Fruit fly (Drosophila melanogaster) whole organism, wandering third instar larva: ENCODE data around the gene Uch.

Experiments
- Abd-B ChIP-seq: fragments of >200 bp; optimal IDR thresholded peaks from 2 replicates; lab custom pipeline; 2017; ENCODE audit warnings: missing biosample characterization, missing genetic modification characterization
- CG32264 ChIP-seq: fragments of 200-800 bp; sonication (Bioruptor generic); optimal IDR thresholded peaks from 2 replicates; lab custom pipeline; 2016; ENCODE audit warnings: missing biosample characterization, missing genetic modification characterization
- CG9705 ChIP-seq: fragments of 200-800 bp; sonication (Bioruptor generic); optimal IDR thresholded peaks from 2 replicates; lab custom pipeline; 2018; ENCODE audit warnings: missing biosample characterization, mild to moderate bottlenecking, missing genetic modification characterization
- CrebA ChIP-seq: fragments of 200-800 bp; sonication (Bioruptor generic); optimal IDR thresholded peaks from 2 replicates; lab custom pipeline; 2016; ENCODE audit warnings: missing biosample characterization, mild to moderate bottlenecking, missing genetic modification characterization, borderline replicate concordance
- Dfd ChIP-seq: fragments of >200 bp; optimal IDR thresholded peaks from 2 replicates; lab custom pipeline; 2017; ENCODE audit warnings: missing biosample characterization, missing genetic modification characterization
- Dif ChIP-seq: fragments of 200-275, 200-300 bp; sonication (Bioruptor generic); optimal IDR thresholded peaks from 2 replicates; lab custom pipeline; 2018; ENCODE audit warnings: missing biosample characterization, missing genetic modification characterization; ENCODE audit not compliant: partially characterized antibody
- GATAd ChIP-seq: sonication (Bioruptor generic); optimal IDR thresholded peaks from 2 replicates; lab custom pipeline; 2016; ENCODE audit warnings: missing biosample characterization, missing genetic modification characterization
- HLH106 ChIP-seq: fragments of 200-800 bp; optimal IDR thresholded peaks from 3 replicates; lab custom pipeline; 2019; ENCODE audit warnings: missing biosample characterization, mild to moderate bottlenecking, missing genetic modification characterization, moderate library complexity
- Hnf4 ChIP-seq: fragments of 200-800 bp; sonication (Bioruptor generic); optimal IDR thresholded peaks from 2 replicates; lab custom pipeline; 2016; ENCODE audit warnings: missing biosample characterization, mild to moderate bottlenecking, missing genetic modification characterization
- Hr78 ChIP-seq: fragments of >200 bp; optimal IDR thresholded peaks from 2 replicates; lab custom pipeline; 2017; ENCODE audit warnings: missing biosample characterization, missing genetic modification characterization
- Hr83 ChIP-seq: fragments of 200-300 bp; sonication (Bioruptor generic); optimal IDR thresholded peaks from 2 replicates; lab custom pipeline; 2016; ENCODE audit warnings: missing biosample characterization, mild to moderate bottlenecking, missing genetic modification characterization, moderate library complexity; ENCODE audit not compliant: poor library complexity, severe bottlenecking
- Jra ChIP-seq: sonication (Bioruptor generic); optimal IDR thresholded peaks from 2 replicates; lab custom pipeline; 2016; ENCODE audit warnings: missing biosample characterization, missing genetic modification characterization
- Mio ChIP-seq: sonication (Bioruptor generic); optimal IDR thresholded peaks from 2 replicates; lab custom pipeline; 2016; ENCODE audit warnings: missing biosample characterization, missing genetic modification characterization
- Myc ChIP-seq: fragments of >200 bp; optimal IDR thresholded peaks from 2 replicates; lab custom pipeline; 2017
- N ChIP-seq: fragments of >200 bp; optimal IDR thresholded peaks from 2 replicates; lab custom pipeline; 2018; ENCODE audit warnings: missing biosample characterization, missing external identifiers, missing genetic modification characterization
- OdsH ChIP-seq: fragments of 200-800 bp; sonication (Bioruptor generic); optimal IDR thresholded peaks from 2 replicates; lab custom pipeline; 2016; ENCODE audit warnings: missing biosample characterization, mild to moderate bottlenecking, missing genetic modification characterization
- Rel ChIP-seq, 2 experiments: fragments of 200-800 bp; sonication (Bioruptor generic) in 1 of 2; optimal IDR thresholded peaks; 2 replicates in 1 of 2; 3 replicates in 1 of 2; lab custom pipeline; 2016 to 2019; ENCODE audit warnings: mild to moderate bottlenecking in 2 of 2, missing biosample characterization in 2 of 2, missing genetic modification characterization in 2 of 2, moderate library complexity in 1 of 2
- Sp1 ChIP-seq: fragments of 200-800 bp; sonication (Bioruptor generic); optimal IDR thresholded peaks from 3 replicates; lab custom pipeline; 2019; ENCODE audit warnings: missing biosample characterization, mild to moderate bottlenecking, missing genetic modification characterization, moderate library complexity
- Vsx2 ChIP-seq: fragments of 200-300, 225-300 bp; sonication (Bioruptor generic); optimal IDR thresholded peaks from 2 replicates; lab custom pipeline; 2018; ENCODE audit warnings: missing biosample characterization, missing genetic modification characterization; ENCODE audit not compliant: partially characterized antibody
- br ChIP-seq: fragments of 200-800 bp; sonication (Bioruptor generic); optimal IDR thresholded peaks from 2 replicates; lab custom pipeline; 2016; ENCODE audit warnings: missing biosample characterization, missing genetic modification characterization
- brk ChIP-seq: fragments of 200-800 bp; sonication (Bioruptor generic); optimal IDR thresholded peaks from 2 replicates; lab custom pipeline; 2016; ENCODE audit warnings: missing biosample characterization, mild to moderate bottlenecking, missing genetic modification characterization
- dl ChIP-seq, 2 experiments: fragments of 175-275, 200-275 bp in 1 of 2; fragments of 200-275 bp in 1 of 2; sonication (Bioruptor generic); optimal IDR thresholded peaks; lab custom pipeline; 2018; ENCODE audit warnings: mild to moderate bottlenecking in 2 of 2, missing biosample characterization in 2 of 2, missing genetic modification characterization in 2 of 2, moderate library complexity in 2 of 2; ENCODE audit not compliant: partially characterized antibody in 2 of 2, insufficient read depth in 1 of 2
- dmrt93B ChIP-seq: fragments of 200-800 bp; sonication (Bioruptor generic); optimal IDR thresholded peaks from 2 replicates; lab custom pipeline; 2018; ENCODE audit warnings: missing biosample characterization, mild to moderate bottlenecking, missing genetic modification characterization
- dsf ChIP-seq: sonication (Bioruptor generic); optimal IDR thresholded peaks from 2 replicates; lab custom pipeline; 2016; ENCODE audit warnings: missing biosample characterization, missing genetic modification characterization, borderline replicate concordance
- ey ChIP-seq: fragments of 200-800 bp; sonication (Bioruptor generic); optimal IDR thresholded peaks from 2 replicates; lab custom pipeline; 2016; ENCODE audit warnings: missing biosample characterization, missing genetic modification characterization
- foxo ChIP-seq, 2 experiments: fragments of 200-800 bp; sonication (Bioruptor generic); optimal IDR thresholded peaks; 2 replicates in 1 of 2; 3 replicates in 1 of 2; lab custom pipeline; 2016 to 2017; ENCODE audit warnings: missing biosample characterization in 2 of 2, missing genetic modification characterization in 2 of 2
- fru ChIP-seq: fragments of 200-800 bp; sonication (Bioruptor generic); optimal IDR thresholded peaks from 3 replicates; lab custom pipeline; 2016; ENCODE audit warnings: missing biosample characterization, mild to moderate bottlenecking, missing genetic modification characterization
- h ChIP-seq: fragments of 200-800 bp; sonication (Bioruptor generic); optimal IDR thresholded peaks from 3 replicates; lab custom pipeline; 2016; ENCODE audit warnings: missing biosample characterization, mild to moderate bottlenecking, missing genetic modification characterization
- jim ChIP-seq: fragments of 175-275, 200-325 bp; sonication (Bioruptor generic); optimal IDR thresholded peaks from 2 replicates; lab custom pipeline; 2016; ENCODE audit warnings: missing biosample characterization, mild to moderate bottlenecking, missing genetic modification characterization
- lola ChIP-seq: fragments of >200 bp; optimal IDR thresholded peaks from 2 replicates; lab custom pipeline; 2017; ENCODE audit warnings: missing biosample characterization, missing genetic modification characterization
- pan ChIP-seq: fragments of >200 bp; optimal IDR thresholded peaks from 2 replicates; lab custom pipeline; 2017
- psq ChIP-seq: fragments of 200-800 bp; sonication (Bioruptor generic); optimal IDR thresholded peaks from 3 replicates; lab custom pipeline; 2017; ENCODE audit warnings: missing biosample characterization, mild to moderate bottlenecking, missing genetic modification characterization, moderate library complexity
- rgr ChIP-seq: fragments of 200-800 bp; sonication (Bioruptor generic); optimal IDR thresholded peaks from 3 replicates; lab custom pipeline; 2016; ENCODE audit warnings: missing biosample characterization, mild to moderate bottlenecking, missing genetic modification characterization
- sage ChIP-seq: fragments of 200-800 bp; sonication (Bioruptor generic); optimal IDR thresholded peaks from 2 replicates; lab custom pipeline; 2016; ENCODE audit warnings: missing biosample characterization, mild to moderate bottlenecking, missing genetic modification characterization
- sv ChIP-seq: fragments of 200-800 bp; sonication (Bioruptor generic); optimal IDR thresholded peaks from 3 replicates; lab custom pipeline; 2016; ENCODE audit warnings: missing biosample characterization, missing genetic modification characterization
- tai ChIP-seq: sonication (Bioruptor generic); optimal IDR thresholded peaks from 2 replicates; lab custom pipeline; 2016; ENCODE audit warnings: missing biosample characterization, missing genetic modification characterization
- usp ChIP-seq: fragments of >200 bp; optimal IDR thresholded peaks from 2 replicates; lab custom pipeline; 2017; ENCODE audit warnings: missing biosample characterization, missing genetic modification characterization
- woc ChIP-seq: sonication (Bioruptor generic); optimal IDR thresholded peaks from 2 replicates; lab custom pipeline; 2016; ENCODE audit warnings: missing biosample characterization, mild to moderate bottlenecking, missing genetic modification characterization

Gene Uch

DNA sequence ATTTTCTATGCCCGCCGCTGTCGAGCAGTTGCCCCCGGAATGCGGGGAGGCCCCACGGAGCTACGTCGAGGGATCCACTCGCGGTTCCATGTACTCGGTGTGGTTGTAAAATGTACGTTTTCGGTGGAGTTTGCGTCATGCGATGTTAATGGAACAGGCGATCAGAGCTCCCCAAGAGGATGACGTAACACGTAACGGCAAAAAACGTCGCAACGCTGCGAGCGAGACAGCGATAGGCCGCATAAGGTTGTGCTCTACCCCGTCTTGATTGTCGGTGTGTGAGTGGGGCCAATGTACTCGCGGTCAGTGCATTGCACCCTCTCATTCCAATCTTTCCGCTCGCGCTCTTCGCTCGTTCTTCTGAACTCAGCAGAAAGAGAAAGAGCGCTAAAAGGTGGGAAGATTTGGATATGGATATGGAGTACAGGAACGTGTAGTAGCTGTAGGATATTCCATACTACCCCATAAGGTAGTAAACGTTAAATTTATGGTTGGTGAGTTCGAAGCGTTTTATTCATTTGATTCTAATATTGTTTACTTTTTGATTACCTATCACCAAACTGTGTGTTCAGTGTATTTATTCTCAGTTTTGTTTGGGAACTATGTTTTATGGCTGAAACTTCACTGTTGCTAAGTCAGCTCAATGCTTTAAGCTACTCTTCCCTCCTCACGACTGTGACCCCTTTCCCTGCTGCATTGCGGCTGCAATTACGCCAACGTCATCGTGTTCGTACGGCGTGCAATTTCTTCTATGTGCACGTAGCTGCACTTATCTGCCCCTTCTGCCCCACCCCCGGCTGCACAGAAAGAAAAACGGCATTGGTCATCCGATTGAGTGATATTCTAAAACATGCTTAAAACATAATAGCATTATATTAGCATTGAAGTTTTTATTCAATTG is 13.6 kb downstream of the Uch start:
- TF ChIP-seq ey (GFP tag; lab: Kevin White, UChicago) = no peak
- peak; percentile 97 for TF ChIP-seq tai (GFP tag; lab: Kevin White, UChicago)
- peak; percentile 58 for TF ChIP-seq h (GFP tag; lab: Kevin White, UChicago)
- TF ChIP-seq br (GFP tag; lab: Kevin White, UChicago) = peak; percentile 52
- peak; percentile 75 for TF ChIP-seq Hnf4 (GFP tag; lab: Kevin White, UChicago)
- TF ChIP-seq jim (GFP tag; lab: Kevin White, UChicago) = no peak
- TF ChIP-seq Mio (GFP tag; lab: Kevin White, UChicago) = peak; percentile 35
- no peak for TF ChIP-seq CG9705 (GFP tag; lab: Kevin White, UChicago)
- peak; percentile 90 to 96 for TF ChIP-seq dl (GFP tag; optimal IDR thresholded peaks at IDR 0.05; lab: Kevin White, UChicago; ENCODE audit: insufficient read depth in 1 of 2, partially characterized antibody in 2 of 2)
- TF ChIP-seq dmrt93B (GFP tag; lab: Kevin White, UChicago) = no peak
- TF ChIP-seq N (GFP tag; lab: Kevin White, UChicago) = no peak
- no peak for TF ChIP-seq Dfd
- peak; percentile 52 for TF ChIP-seq woc
- no peak for TF ChIP-seq foxo (GFP tag; optimal IDR thresholded peaks at IDR 0.05; lab: Kevin White, UChicago)
- peak; percentile 93 for TF ChIP-seq Hr83
- TF ChIP-seq sv (GFP tag; lab: Kevin White, UChicago) = no peak
- TF ChIP-seq pan (lab: Kevin White, UChicago) = no peak
- TF ChIP-seq HLH106 (tag; lab: Kevin White, UChicago) = no peak
- TF ChIP-seq Hr78 (GFP tag; lab: Kevin White, UChicago) = no peak
- no peak for TF ChIP-seq usp (GFP tag; lab: Kevin White, UChicago)
- no peak for TF ChIP-seq Myc
- no peak for TF ChIP-seq GATAd (GFP tag; lab: Kevin White, UChicago)
- TF ChIP-seq Abd-B (GFP tag; lab: Kevin White, UChicago) = no peak
- no peak for TF ChIP-seq Sp1
- peak; percentile 63 for TF ChIP-seq Jra (GFP tag; lab: Kevin White, UChicago)
- TF ChIP-seq sage (GFP tag; lab: Kevin White, UChicago) = peak; percentile 63
- TF ChIP-seq Rel (GFP tag; optimal IDR thresholded peaks at IDR 0.05; lab: Kevin White, UChicago) = no peak
- peak; percentile 98 for TF ChIP-seq Rel (tag; optimal IDR thresholded peaks at IDR 0.05; lab: Kevin White, UChicago)
- peak; percentile 36 for TF ChIP-seq rgr (GFP tag; lab: Kevin White, UChicago)
- no peak for TF ChIP-seq dsf
- TF ChIP-seq CG32264 (GFP tag; lab: Kevin White, UChicago) = peak; percentile 36
- TF ChIP-seq lola (GFP tag; lab: Kevin White, UChicago) = no peak
- no peak for TF ChIP-seq brk (GFP tag; lab: Kevin White, UChicago)
- TF ChIP-seq fru (GFP tag; lab: Kevin White, UChicago) = peak; percentile 59
- TF ChIP-seq Dif (GFP tag; lab: Kevin White, UChicago) = peak; percentile 97
- peak; percentile 20 for TF ChIP-seq OdsH (GFP tag; lab: Kevin White, UChicago)
- peak; percentile 94 for TF ChIP-seq CrebA (GFP tag; lab: Kevin White, UChicago)
- peak; percentile 91 for TF ChIP-seq psq (GFP tag; lab: Kevin White, UChicago)
- peak; percentile 97 for TF ChIP-seq Vsx2 (GFP tag; lab: Kevin White, UChicago)
- TF ChIP-seq, all 38 proteins: peak for 19

DNA sequence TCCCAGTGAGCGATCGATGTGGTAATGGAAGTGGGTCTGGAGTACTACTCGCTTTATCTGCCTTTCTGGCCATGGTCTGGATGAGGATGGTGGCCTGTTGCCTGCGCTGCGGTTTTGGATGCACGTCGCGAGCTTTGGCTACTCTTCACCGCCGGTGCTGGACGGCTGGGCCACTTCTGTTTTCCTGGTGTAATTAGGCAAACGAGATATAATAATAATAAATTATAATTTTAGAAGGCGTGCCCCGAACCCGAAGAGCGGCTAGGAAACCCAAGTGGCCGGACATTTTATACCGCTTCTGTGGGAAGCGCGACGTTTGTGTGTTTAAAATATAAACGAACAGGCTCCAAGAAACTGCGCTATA is 14.6 kb downstream of the Uch start:
- TF ChIP-seq dl (GFP tag; optimal IDR thresholded peaks at IDR 0.05; lab: Kevin White, UChicago; ENCODE audit: insufficient read depth in 1 of 2, partially characterized antibody in 2 of 2) (peak in 1 of 2 experiments; percentile 11), Hr83 (no peak), GATAd (GFP tag; lab: Kevin White, UChicago) (no peak), dmrt93B (GFP tag; lab: Kevin White, UChicago) (no peak), Vsx2 (GFP tag; lab: Kevin White, UChicago) (no peak), brk (GFP tag; lab: Kevin White, UChicago) (no peak), Hr78 (GFP tag; lab: Kevin White, UChicago) (no peak), Rel (GFP tag; optimal IDR thresholded peaks at IDR 0.05; lab: Kevin White, UChicago) (peak; percentile 62), Rel (tag; optimal IDR thresholded peaks at IDR 0.05; lab: Kevin White, UChicago) (no peak), Jra (GFP tag; lab: Kevin White, UChicago) (no peak), jim (GFP tag; lab: Kevin White, UChicago) (no peak), Mio (GFP tag; lab: Kevin White, UChicago) (no peak), N (GFP tag; lab: Kevin White, UChicago) (no peak)
- TF ChIP-seq, all 38 proteins: peak for 2
